Worm (Caenorhabditis elegans): ENCODE measurements around the gene nrf-5.

Gene nrf-5

ce11 chrV:13857132-13857531 is 29.1 kb downstream of the nrf-5 start, which contains the start of gene srx-136:
Gene srx-136, plus strand, starts transcription at chrV:13857432.
- TF ChIP-seq tbx-37 (GFP tag; conservative IDR thresholded peaks at IDR 0.05) = no peak
- no peak for TF ChIP-seq B0310.2 (tag; optimal IDR thresholded peaks at IDR 0.05)
- TF ChIP-seq hmg-4 (GFP tag; optimal IDR thresholded peaks at IDR 0.05) = no peak
- TF ChIP-seq ama-1 (optimal IDR thresholded peaks at IDR 0.05) = no peak
- no peak for TF ChIP-seq ceh-36 (tag; optimal IDR thresholded peaks at IDR 0.05)
- TF ChIP-seq pes-1 (GFP tag; IDR thresholded peaks at IDR 0.05) = no peak
- no peak for TF ChIP-seq hnd-1 (tag; optimal IDR thresholded peaks at IDR 0.05)
- no peak for TF ChIP-seq tra-4 (tag; optimal IDR thresholded peaks at IDR 0.05)
- no peak for TF ChIP-seq ets-7 (tag; optimal IDR thresholded peaks at IDR 0.05)
- TF ChIP-seq sea-1 (GFP tag; conservative IDR thresholded peaks at IDR 0.05) = no peak
- no peak for TF ChIP-seq hmbx-1 (tag; optimal IDR thresholded peaks at IDR 0.05)
- TF ChIP-seq tbx-11 (GFP tag; IDR thresholded peaks at IDR 0.05) = no peak
- no peak for TF ChIP-seq scrt-1 (GFP tag; IDR thresholded peaks at IDR 0.05)
- TF ChIP-seq flt-1 (GFP tag; IDR thresholded peaks at IDR 0.05) = no peak
- TF ChIP-seq aly-1 (tag; optimal IDR thresholded peaks at IDR 0.05) = no peak

- TF ChIP-seq ets-7 (tag; optimal IDR thresholded peaks at IDR 0.05) (no peak), aly-1 (tag; optimal IDR thresholded peaks at IDR 0.05) (no peak), tbx-11 (GFP tag; IDR thresholded peaks at IDR 0.05) (no peak), tra-4 (tag; optimal IDR thresholded peaks at IDR 0.05) (no peak), ceh-13 (GFP tag; optimal IDR thresholded peaks at IDR 0.05) (no peak)
These were observed 30.8 kb downstream of the nrf-5 start, which contains the start of gene srx-135 for ce11 chrV:13858906-13859305. Gene srx-135, plus strand, starts transcription at chrV:13859206.

- TF ChIP-seq tbx-37 (GFP tag; conservative IDR thresholded peaks at IDR 0.05) (no peak), aly-1 (tag; optimal IDR thresholded peaks at IDR 0.05) (no peak)
These were observed 34.4 kb downstream of the nrf-5 start, which contains the start of gene srx-137 for ce11 chrV:13862505-13862904. Gene srx-137, plus strand, starts transcription at chrV:13862805.

ce11 chrV:13863700-13864099 is 35.6 kb downstream of the nrf-5 start:
- TF ChIP-seq F13C5.2 (tag; optimal IDR thresholded peaks at IDR 0.05) = no peak
- TF ChIP-seq B0310.2 (tag; optimal IDR thresholded peaks at IDR 0.05) = no peak
- TF ChIP-seq ama-1 (optimal IDR thresholded peaks at IDR 0.05) = no peak
- no peak for TF ChIP-seq pes-1 (GFP tag; IDR thresholded peaks at IDR 0.05)
- no peak for TF ChIP-seq ceh-13 (GFP tag; optimal IDR thresholded peaks at IDR 0.05)
- TF ChIP-seq hnd-1 (tag; optimal IDR thresholded peaks at IDR 0.05) = no peak
- no peak for TF ChIP-seq ceh-36 (tag; optimal IDR thresholded peaks at IDR 0.05)
- TF ChIP-seq ets-7 (tag; optimal IDR thresholded peaks at IDR 0.05) = no peak
- TF ChIP-seq aly-1 (tag; optimal IDR thresholded peaks at IDR 0.05) = no peak
- TF ChIP-seq tbx-37 (GFP tag; conservative IDR thresholded peaks at IDR 0.05) = no peak
- TF ChIP-seq hmbx-1 (tag; optimal IDR thresholded peaks at IDR 0.05) = no peak
- no peak for TF ChIP-seq flt-1 (GFP tag; IDR thresholded peaks at IDR 0.05)
- no peak for TF ChIP-seq sea-1 (GFP tag; conservative IDR thresholded peaks at IDR 0.05)
- no peak for TF ChIP-seq tbx-11 (GFP tag; IDR thresholded peaks at IDR 0.05)
- TF ChIP-seq scrt-1 (GFP tag; IDR thresholded peaks at IDR 0.05) = no peak
- no peak for TF ChIP-seq tra-4 (tag; optimal IDR thresholded peaks at IDR 0.05)
- TF ChIP-seq hmg-4 (GFP tag; optimal IDR thresholded peaks at IDR 0.05) = no peak

ce11 chrV:13866353-13866752 is 38.3 kb downstream of the nrf-5 start, which contains the start of gene nhr-175:
Gene nhr-175, plus strand, starts transcription at chrV:13866691.
- TF ChIP-seq hnd-1 (tag; optimal IDR thresholded peaks at IDR 0.05) (no peak), scrt-1 (GFP tag; IDR thresholded peaks at IDR 0.05) (no peak), sea-1 (GFP tag; conservative IDR thresholded peaks at IDR 0.05) (no peak), ets-7 (tag; optimal IDR thresholded peaks at IDR 0.05) (no peak), ceh-36 (tag; optimal IDR thresholded peaks at IDR 0.05) (no peak)

ce11 chrV:13868886-13869285 is 40.8 kb downstream of the nrf-5 start:
- peak; percentile 10 for TF ChIP-seq B0310.2 (tag; optimal IDR thresholded peaks at IDR 0.05)
- peak; percentile 30 for TF ChIP-seq hmbx-1 (tag; optimal IDR thresholded peaks at IDR 0.05)

- no peak for TF ChIP-seq aly-1 (tag; optimal IDR thresholded peaks at IDR 0.05)
- TF ChIP-seq flt-1 (GFP tag; IDR thresholded peaks at IDR 0.05) = no peak
- TF ChIP-seq ama-1 (optimal IDR thresholded peaks at IDR 0.05) = no peak
- no peak for TF ChIP-seq ceh-36 (tag; optimal IDR thresholded peaks at IDR 0.05)
- no peak for TF ChIP-seq hmbx-1 (tag; optimal IDR thresholded peaks at IDR 0.05)
- no peak for TF ChIP-seq ets-7 (tag; optimal IDR thresholded peaks at IDR 0.05)
- no peak for TF ChIP-seq sea-1 (GFP tag; conservative IDR thresholded peaks at IDR 0.05)
- TF ChIP-seq ceh-13 (GFP tag; optimal IDR thresholded peaks at IDR 0.05) = no peak
These were observed 41.5 kb downstream of the nrf-5 start for ce11 chrV:13869551-13869950.

ce11 chrV:13872895-13873294 is 44.8 kb downstream of the nrf-5 start, which contains the start of gene cpt-5:
Gene cpt-5, plus strand, starts transcription at chrV:13873195.
- no peak for TF ChIP-seq tbx-11 (GFP tag; IDR thresholded peaks at IDR 0.05)
- no peak for TF ChIP-seq ceh-13 (GFP tag; optimal IDR thresholded peaks at IDR 0.05)
- TF ChIP-seq B0310.2 (tag; optimal IDR thresholded peaks at IDR 0.05) = no peak
- TF ChIP-seq pes-1 (GFP tag; IDR thresholded peaks at IDR 0.05) = no peak
- no peak for TF ChIP-seq ceh-36 (tag; optimal IDR thresholded peaks at IDR 0.05)
- TF ChIP-seq sea-1 (GFP tag; conservative IDR thresholded peaks at IDR 0.05) = no peak
- TF ChIP-seq F13C5.2 (tag; optimal IDR thresholded peaks at IDR 0.05) = no peak
- TF ChIP-seq tbx-37 (GFP tag; conservative IDR thresholded peaks at IDR 0.05) = no peak
- TF ChIP-seq ets-7 (tag; optimal IDR thresholded peaks at IDR 0.05) = no peak
- TF ChIP-seq hmg-4 (GFP tag; optimal IDR thresholded peaks at IDR 0.05) = no peak
- no peak for TF ChIP-seq scrt-1 (GFP tag; IDR thresholded peaks at IDR 0.05)
- no peak for TF ChIP-seq hnd-1 (tag; optimal IDR thresholded peaks at IDR 0.05)
- TF ChIP-seq flt-1 (GFP tag; IDR thresholded peaks at IDR 0.05) = no peak
- no peak for TF ChIP-seq hmbx-1 (tag; optimal IDR thresholded peaks at IDR 0.05)
- no peak for TF ChIP-seq ama-1 (optimal IDR thresholded peaks at IDR 0.05)
- TF ChIP-seq tra-4 (tag; optimal IDR thresholded peaks at IDR 0.05) = no peak
- no peak for TF ChIP-seq aly-1 (tag; optimal IDR thresholded peaks at IDR 0.05)
